Fruit fly (Drosophila melanogaster): Measurements from ENCODE around the gene Hakai.

Gene Hakai

dm6 chr2L:19582185-19582584 lies at the start of gene Hakai (continued):
- TF ChIP-seq CG8388 (GFP tag; optimal IDR thresholded peaks at IDR 0.05) = peak; percentile 37
- peak; percentile 25 for TF ChIP-seq luna (GFP tag; optimal IDR thresholded peaks at IDR 0.05)
- peak; percentile 48 for TF ChIP-seq esg (GFP tag; conservative IDR thresholded peaks at IDR 0.05)
- TF ChIP-seq fd102C (GFP tag; optimal IDR thresholded peaks at IDR 0.05) = no peak
- TF ChIP-seq Bdp1 (GFP tag; optimal IDR thresholded peaks at IDR 0.05) = peak; percentile 58
- peak; percentile 54 for TF ChIP-seq amos (GFP tag; IDR thresholded peaks at IDR 0.05; ENCODE audit: partially characterized antibody)
- peak; percentile 13 for TF ChIP-seq gcm (GFP tag; optimal IDR thresholded peaks at IDR 0.05)
- TF ChIP-seq CG15696 (tag; optimal IDR thresholded peaks at IDR 0.05) = peak; percentile 33
- TF ChIP-seq Abd-B (GFP tag; optimal IDR thresholded peaks at IDR 0.05) = peak; percentile 31
- peak; percentile 82 for TF ChIP-seq E2f2 (GFP tag; IDR thresholded peaks at IDR 0.05)
- TF ChIP-seq CG31388 (GFP tag; optimal IDR thresholded peaks at IDR 0.05) = no peak
- peak; percentile 31; the same call in 2 of the 3 replicates for TF ChIP-seq ci (GFP tag; IDR thresholded peaks at IDR 0.05)
- no peak for TF ChIP-seq Tbp (GFP tag; optimal IDR thresholded peaks at IDR 0.05)
- peak; percentile 34; the same call in 1 of the 2 replicates for TF ChIP-seq CG31224 (GFP tag; IDR thresholded peaks at IDR 0.05)
- no peak for TF ChIP-seq kay (GFP tag; optimal IDR thresholded peaks at IDR 0.05)
- peak; percentile 36; the same call in 1 of the 2 replicates for TF ChIP-seq Poxn (GFP tag; IDR thresholded peaks at IDR 0.05)
- no peak for TF ChIP-seq Stat92E (GFP tag; optimal IDR thresholded peaks at IDR 0.05)
- TF ChIP-seq vnd (GFP tag; IDR thresholded peaks at IDR 0.05; ENCODE audit: partially characterized antibody) = peak; percentile 38; the same call in 1 of the 3 replicates
- peak; percentile 12; the same call in 1 of the 2 replicates for TF ChIP-seq CG1024 (GFP tag; IDR thresholded peaks at IDR 0.05)
- peak; percentile 94 for TF ChIP-seq Ets65A (GFP tag)
- no peak for TF ChIP-seq Hr78 (GFP tag; optimal IDR thresholded peaks at IDR 0.05)
- TF ChIP-seq Dip3 (GFP tag; optimal IDR thresholded peaks at IDR 0.05) = peak; percentile 65
- no peak for TF ChIP-seq fd64A (GFP tag; optimal IDR thresholded peaks at IDR 0.05)
- TF ChIP-seq hkb (optimal IDR thresholded peaks at IDR 0.05) = no peak
- peak; percentile 58 for TF ChIP-seq hkb (GFP tag; IDR thresholded peaks at IDR 0.05)
- TF ChIP-seq Oaz (GFP tag; IDR thresholded peaks at IDR 0.05) = 0 out of 2 replicates have a peak, but pooled peaks have one; percentile 9
- peak; percentile 47 for TF ChIP-seq Atf3 (GFP tag; optimal IDR thresholded peaks at IDR 0.05)
- TF ChIP-seq CG6813 (GFP tag; optimal IDR thresholded peaks at IDR 0.05) = peak; percentile 35
- peak; percentile 46; the same call in 1 of the 3 replicates for TF ChIP-seq Optix (GFP tag; IDR thresholded peaks at IDR 0.05)
- 0 out of 3 replicates have a peak, but pooled peaks have one; percentile 32 for TF ChIP-seq CG7963 (GFP tag; IDR thresholded peaks at IDR 0.05; ENCODE audit: partially characterized antibody)

- TF ChIP-seq tna (GFP tag; IDR thresholded peaks at IDR 0.05; ENCODE audit: partially characterized antibody) = no peak
- no peak for TF ChIP-seq ind (GFP tag; optimal IDR thresholded peaks at IDR 0.05)
- peak; percentile 35 for TF ChIP-seq CG11504 (tag; optimal IDR thresholded peaks at IDR 0.05)
- peak; percentile 30 for TF ChIP-seq CG7839 (tag; optimal IDR thresholded peaks at IDR 0.05)
- TF ChIP-seq zen (tag; optimal IDR thresholded peaks at IDR 0.05) = no peak
- peak; percentile 5 for TF ChIP-seq dmrt99B (tag; optimal IDR thresholded peaks at IDR 0.05)
- no peak for TF ChIP-seq sug (tag; optimal IDR thresholded peaks at IDR 0.05)
- peak; percentile 26; the same call in 1 of the 2 replicates for TF ChIP-seq slbo (GFP tag; IDR thresholded peaks at IDR 0.05)
- TF ChIP-seq lmd (GFP tag; IDR thresholded peaks at IDR 0.05) = peak; percentile 35
- TF ChIP-seq CG10565 (GFP tag; optimal IDR thresholded peaks at IDR 0.05) = no peak
- TF ChIP-seq CG15696 (tag; optimal IDR thresholded peaks at IDR 0.05) = no peak
- 0 out of 2 replicates have a peak, but pooled peaks have one; percentile 15 for TF ChIP-seq sisA (GFP tag; IDR thresholded peaks at IDR 0.05)
- no peak for TF ChIP-seq schlank (tag; optimal IDR thresholded peaks at IDR 0.05)
- peak; percentile 66; the same call in 1 of the 3 replicates for TF ChIP-seq zfh1 (GFP tag; IDR thresholded peaks at IDR 0.05)
- no peak for TF ChIP-seq Gug (GFP tag; IDR thresholded peaks at IDR 0.05)
- no peak for TF ChIP-seq Taf1 (GFP tag; IDR thresholded peaks at IDR 0.05)
- no peak for TF ChIP-seq zf30C (GFP tag; optimal IDR thresholded peaks at IDR 0.05)
- peak; percentile 1 for TF ChIP-seq CG2678 (tag; optimal IDR thresholded peaks at IDR 0.05)
- peak; percentile 5 for TF ChIP-seq gem (tag; optimal IDR thresholded peaks at IDR 0.05)
- 0 out of 2 replicates have a peak, but pooled peaks have one; percentile 28 for TF ChIP-seq Rfx (GFP tag; IDR thresholded peaks at IDR 0.05)
- TF ChIP-seq sob (GFP tag; IDR thresholded peaks at IDR 0.05) = peak; percentile 32; the same call in 1 of the 2 replicates
- TF ChIP-seq CG2120 (GFP tag; optimal IDR thresholded peaks at IDR 0.05) = peak; percentile 8
Observed at dm6 chr2L:19628002-19628401, 45.7 kb upstream of the Hakai start.

Data from whole organism, embryonic.